Worm (Caenorhabditis elegans): Measurements from ENCODE around the gene nep-6.

DNA sequence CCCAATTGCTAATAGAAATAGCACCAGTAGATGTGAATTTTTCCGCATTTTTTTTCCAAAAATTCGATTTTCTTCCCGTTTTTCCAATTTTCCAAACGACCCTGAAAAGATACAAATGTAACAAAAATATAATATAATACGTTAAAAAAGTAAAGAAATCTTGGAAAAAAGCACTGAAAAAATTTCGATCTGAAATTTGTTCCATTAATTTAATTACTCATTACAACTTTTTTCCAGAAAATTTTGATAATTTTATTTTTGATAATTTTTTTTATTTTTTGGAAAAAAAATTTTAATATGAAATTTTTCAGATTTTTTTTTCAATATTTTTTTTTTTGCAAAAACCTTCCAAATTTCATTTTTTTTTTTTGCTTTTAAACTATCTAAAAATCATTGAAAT, 19.8 kb downstream of the nep-6 start, which contains the start of gene skpo-2:
- TF ChIP-seq aly-2 (tag; optimal IDR thresholded peaks at IDR 0.05) (no peak), pha-4 (tag; optimal IDR thresholded peaks at IDR 0.05) (no peak), jun-1 (tag; optimal IDR thresholded peaks at IDR 0.05) (no peak), elt-3 (tag; optimal IDR thresholded peaks at IDR 0.05) (no peak), ZK546.5 (tag; optimal IDR thresholded peaks at IDR 0.05) (no peak)
